Worm (Caenorhabditis elegans): ENCODE results near the gene twk-32.

- TF ChIP-seq nhr-28 (tag; optimal IDR thresholded peaks at IDR 0.05) (no peak), lin-1 (GFP tag; IDR thresholded peaks at IDR 0.05) (no peak), dpl-1 (GFP tag; optimal IDR thresholded peaks at IDR 0.05) (no peak)
Observed at ce11 chrV:13843147-13843546, 46.7 kb downstream of the twk-32 start, which contains the start of gene srx-130.
